Fruit fly (Drosophila melanogaster) whole organism, embryonic: Measurements from ENCODE around the gene CG42542.

Experiments
- Adf1 ChIP-seq: fragments of 200-800 bp; sonication (Bioruptor generic); IDR thresholded peaks from 2 replicates; pipeline ENCODE4 v1.3.6; 2022; ENCODE audit warnings: missing biosample characterization, missing genetic modification characterization
- Asciz ChIP-seq: fragments of 200-800 bp; sonication (Bioruptor generic); optimal IDR thresholded peaks from 2 replicates; lab custom pipeline; 2017; ENCODE audit warnings: missing biosample characterization, mild to moderate bottlenecking, missing genetic modification characterization, missing genetic modification reagents
- B-H1 ChIP-seq: fragments of 200-800 bp; sonication (Bioruptor generic); IDR thresholded peaks from 3 replicates; pipeline ENCODE4 v1.3.6; 2022; ENCODE audit warnings: missing biosample characterization, missing genetic modification characterization
- CG12219 ChIP-seq: fragments of 200-800 bp; sonication (Bioruptor generic); optimal IDR thresholded peaks from 3 replicates; lab custom pipeline; 2018; ENCODE audit warnings: missing biosample characterization, mild to moderate bottlenecking, missing genetic modification characterization
- CG12769 ChIP-seq: fragments of 200-800 bp; sonication (Bioruptor generic); optimal IDR thresholded peaks from 2 replicates; lab custom pipeline; 2019; ENCODE audit warnings: missing biosample characterization, mild to moderate bottlenecking, missing genetic modification characterization, moderate library complexity
- CG12942 ChIP-seq: fragments of 200-800 bp; sonication (Bioruptor generic); optimal IDR thresholded peaks from 3 replicates; lab custom pipeline; 2016; ENCODE audit warnings: missing biosample characterization, missing genetic modification characterization
- CG15696 ChIP-seq: fragments of 200-800 bp; sonication (Bioruptor generic); optimal IDR thresholded peaks from 2 replicates; lab custom pipeline; 2019; ENCODE audit warnings: missing biosample characterization, mild to moderate bottlenecking, missing genetic modification characterization, moderate library complexity
- CG18764 ChIP-seq: fragments of 200-800 bp; sonication (Bioruptor generic); optimal IDR thresholded peaks from 3 replicates; lab custom pipeline; 2016; ENCODE audit warnings: missing biosample characterization, missing genetic modification characterization
- CG34224 ChIP-seq: fragments of 200-800 bp; sonication (Bioruptor generic); IDR thresholded peaks from 3 replicates; pipeline ENCODE4 v1.3.6; 2022; ENCODE audit warnings: missing biosample characterization, missing genetic modification characterization; ENCODE audit not compliant: partially characterized antibody
- CG4424 ChIP-seq: fragments of 200-800 bp; sonication (Bioruptor generic); optimal IDR thresholded peaks from 3 replicates; lab custom pipeline; 2016; ENCODE audit warnings: missing biosample characterization, missing genetic modification characterization
- CG4730 ChIP-seq: fragments of 200-800 bp; sonication (Bioruptor generic); IDR thresholded peaks from 2 replicates; pipeline ENCODE4 v1.3.6; 2022; ENCODE audit warnings: missing biosample characterization, missing genetic modification characterization
- CG5245 ChIP-seq: fragments of 200-800 bp; sonication (Bioruptor generic); optimal IDR thresholded peaks from 3 replicates; lab custom pipeline; 2016; ENCODE audit warnings: missing biosample characterization, missing genetic modification characterization
- CG6813 ChIP-seq: fragments of 200-800 bp; sonication (Bioruptor generic); optimal IDR thresholded peaks from 2 replicates; lab custom pipeline; 2017; ENCODE audit warnings: missing biosample characterization, missing genetic modification characterization, mild to moderate bottlenecking, moderate library complexity, missing genetic modification reagents
- CG7839 ChIP-seq: fragments of 200-800 bp; sonication (Bioruptor generic); optimal IDR thresholded peaks from 3 replicates; lab custom pipeline; 2018; ENCODE audit warnings: missing biosample characterization, mild to moderate bottlenecking, missing genetic modification characterization, moderate library complexity
- CG8359 ChIP-seq: fragments of 200-800 bp; sonication (Bioruptor generic); optimal IDR thresholded peaks from 2 replicates; lab custom pipeline; 2017; ENCODE audit warnings: missing biosample characterization, mild to moderate bottlenecking, missing genetic modification characterization, borderline replicate concordance
- Dek ChIP-seq: fragments of 200-800 bp; sonication (Bioruptor generic); optimal IDR thresholded peaks from 3 replicates; lab custom pipeline; 2019; ENCODE audit warnings: missing biosample characterization, mild to moderate bottlenecking, missing genetic modification characterization, moderate library complexity
- Dp ChIP-seq: fragments of 200-800 bp; sonication (Bioruptor generic); optimal IDR thresholded peaks from 2 replicates; lab custom pipeline; 2018; ENCODE audit warnings: missing biosample characterization, mild to moderate bottlenecking, missing genetic modification characterization, moderate library complexity
- Dref ChIP-seq: fragments of 200-800 bp; sonication (Bioruptor generic); IDR thresholded peaks from 2 replicates; pipeline ENCODE4 v1.3.6; 2022; ENCODE audit warnings: missing biosample characterization, missing genetic modification characterization
- H2.0 ChIP-seq: fragments of 200-800 bp; sonication (Bioruptor generic); IDR thresholded peaks from 2 replicates; pipeline ENCODE4 v1.3.6; 2022; ENCODE audit warnings: missing biosample characterization, missing genetic modification characterization
- Hmr ChIP-seq: fragments of 200-800 bp; sonication (Bioruptor generic); optimal IDR thresholded peaks from 3 replicates; lab custom pipeline; 2017; ENCODE audit warnings: mild to moderate bottlenecking, missing biosample characterization, missing genetic modification reagents, missing genetic modification characterization
- Hr3 ChIP-seq: fragments of 200-800 bp; sonication (Bioruptor generic); optimal IDR thresholded peaks from 3 replicates; lab custom pipeline; 2016; ENCODE audit warnings: missing biosample characterization, missing genetic modification characterization
- Hr39 ChIP-seq: fragments of >200 bp; optimal IDR thresholded peaks from 2 replicates; lab custom pipeline; 2017
- Jarid2 ChIP-seq: fragments of 200-800 bp; sonication (Bioruptor generic); optimal IDR thresholded peaks from 3 replicates; lab custom pipeline; 2017; ENCODE audit warnings: mild to moderate bottlenecking, missing biosample characterization, missing genetic modification reagents, missing genetic modification characterization
- Nf-YA ChIP-seq: fragments of 200-800 bp; sonication (Bioruptor generic); IDR thresholded peaks from 2 replicates; pipeline ENCODE4 v1.3.6; 2022; ENCODE audit warnings: missing biosample characterization, missing genetic modification characterization
- Nf-YB ChIP-seq: fragments of 200-800 bp; sonication (Bioruptor generic); optimal IDR thresholded peaks from 3 replicates; lab custom pipeline; 2019; ENCODE audit warnings: missing biosample characterization, mild to moderate bottlenecking, missing genetic modification characterization, moderate library complexity
- Ssrp ChIP-seq: fragments of 200-800 bp; sonication (Bioruptor generic); optimal IDR thresholded peaks from 2 replicates; lab custom pipeline; 2018; ENCODE audit warnings: missing biosample characterization, mild to moderate bottlenecking, missing genetic modification characterization, moderate library complexity
- Xrp1 ChIP-seq: fragments of 200-800 bp; sonication (Bioruptor generic); IDR thresholded peaks from 2 replicates; pipeline ENCODE4 v1.3.6; 2022; ENCODE audit warnings: missing biosample characterization, missing genetic modification characterization
- ash1 ChIP-seq: fragments of 200-800 bp; sonication (Bioruptor generic); optimal IDR thresholded peaks from 2 replicates; lab custom pipeline; 2018; ENCODE audit warnings: missing biosample characterization, mild to moderate bottlenecking, missing genetic modification characterization
- bcd ChIP-seq: fragments of 200-800 bp; sonication (Bioruptor generic); optimal IDR thresholded peaks from 2 replicates; lab custom pipeline; 2017; ENCODE audit warnings: missing biosample characterization, mild to moderate bottlenecking, missing genetic modification characterization
- br ChIP-seq: fragments of >200 bp; optimal IDR thresholded peaks from 2 replicates; lab custom pipeline; 2017
- cas ChIP-seq: fragments of 200-800 bp; sonication (Bioruptor generic); IDR thresholded peaks from 2 replicates; pipeline ENCODE4 v1.3.6; 2022; ENCODE audit warnings: missing biosample characterization, missing genetic modification characterization
- corto ChIP-seq: fragments of 200-800 bp; sonication (Bioruptor generic); optimal IDR thresholded peaks from 2 replicates; lab custom pipeline; 2016; ENCODE audit warnings: missing biosample characterization, mild to moderate bottlenecking, missing genetic modification characterization, moderate library complexity
- fd102C ChIP-seq: fragments of 200-800 bp; sonication (Bioruptor generic); optimal IDR thresholded peaks from 2 replicates; lab custom pipeline; 2018; ENCODE audit warnings: missing biosample characterization, mild to moderate bottlenecking, missing genetic modification characterization, moderate library complexity
- ftz-f1 ChIP-seq: fragments of 200-800 bp; sonication (Bioruptor generic); optimal IDR thresholded peaks from 2 replicates; lab custom pipeline; 2016; ENCODE audit warnings: missing biosample characterization, missing genetic modification characterization
- fu2 ChIP-seq: fragments of 200-800 bp; sonication (Bioruptor generic); optimal IDR thresholded peaks from 2 replicates; lab custom pipeline; 2016; ENCODE audit warnings: missing biosample characterization, missing genetic modification characterization
- gcm ChIP-seq: fragments of 200-800 bp; sonication (Bioruptor generic); optimal IDR thresholded peaks from 2 replicates; lab custom pipeline; 2019; ENCODE audit warnings: missing biosample characterization, mild to moderate bottlenecking, missing genetic modification characterization, moderate library complexity
- hkb ChIP-seq, 2 experiments: fragments of 200-800 bp in 1 of 2; fragments of >200 bp in 1 of 2; sonication (Bioruptor generic) in 1 of 2; IDR thresholded peaks in 1 of 2; optimal IDR thresholded peaks in 1 of 2; 2 replicates each; pipeline versions ENCODE4 v1.3.6 to Lab custom; 2017 to 2022; ENCODE audit warnings: missing biosample characterization in 1 of 2, missing genetic modification characterization in 1 of 2
- knrl ChIP-seq: fragments of 200-800 bp; sonication (Bioruptor generic); IDR thresholded peaks from 3 replicates; pipeline ENCODE4 v1.3.6; 2022; ENCODE audit warnings: missing biosample characterization, missing genetic modification characterization; ENCODE audit not compliant: partially characterized antibody
- lbe ChIP-seq: fragments of 200-800 bp; sonication (Bioruptor generic); optimal IDR thresholded peaks from 2 replicates; lab custom pipeline; 2016; ENCODE audit warnings: missing biosample characterization, mild to moderate bottlenecking, missing genetic modification characterization
- luna ChIP-seq: fragments of 200-800 bp; sonication (Bioruptor generic); optimal IDR thresholded peaks from 2 replicates; lab custom pipeline; 2016; ENCODE audit warnings: missing biosample characterization, missing genetic modification characterization
- oc ChIP-seq: fragments of 200-800 bp; sonication (Bioruptor generic); optimal IDR thresholded peaks from 2 replicates; lab custom pipeline; 2018; ENCODE audit warnings: missing biosample characterization, mild to moderate bottlenecking, missing genetic modification characterization, moderate library complexity
- odd ChIP-seq: fragments of 200-800 bp; sonication (Bioruptor generic); optimal IDR thresholded peaks from 2 replicates; lab custom pipeline; 2017; ENCODE audit warnings: missing biosample characterization, mild to moderate bottlenecking, missing genetic modification characterization
- peb ChIP-seq: fragments of 200-800 bp; sonication (Bioruptor generic); IDR thresholded peaks from 2 replicates; pipeline ENCODE4 v1.3.6; 2022; ENCODE audit warnings: missing biosample characterization, missing genetic modification characterization
- row ChIP-seq: fragments of 200-800 bp; sonication (Bioruptor generic); IDR thresholded peaks from 3 replicates; pipeline ENCODE4 v1.3.6; 2022; ENCODE audit warnings: missing biosample characterization, missing genetic modification characterization
- sd ChIP-seq: fragments of 200-800 bp; sonication (Bioruptor generic); optimal IDR thresholded peaks from 3 replicates; lab custom pipeline; 2018; ENCODE audit warnings: missing biosample characterization, mild to moderate bottlenecking, missing genetic modification characterization, moderate library complexity
- tio ChIP-seq: fragments of 200-800 bp; sonication (Bioruptor generic); optimal IDR thresholded peaks from 2 replicates; lab custom pipeline; 2017; ENCODE audit warnings: missing biosample characterization, missing genetic modification characterization, inconsistent platforms
- tx ChIP-seq: fragments of 200-800 bp; sonication (Bioruptor generic); optimal IDR thresholded peaks from 2 replicates; lab custom pipeline; 2016; ENCODE audit warnings: missing biosample characterization, missing genetic modification characterization
- usp ChIP-seq: fragments of >200 bp; optimal IDR thresholded peaks from 2 replicates; lab custom pipeline; 2017; ENCODE audit warnings: missing biosample characterization, missing genetic modification characterization
- zfh1 ChIP-seq: fragments of 200-800 bp; sonication (Bioruptor generic); IDR thresholded peaks from 3 replicates; pipeline ENCODE4 v1.3.6; 2022; ENCODE audit warnings: missing biosample characterization, missing genetic modification characterization

Gene CG42542

DNA sequence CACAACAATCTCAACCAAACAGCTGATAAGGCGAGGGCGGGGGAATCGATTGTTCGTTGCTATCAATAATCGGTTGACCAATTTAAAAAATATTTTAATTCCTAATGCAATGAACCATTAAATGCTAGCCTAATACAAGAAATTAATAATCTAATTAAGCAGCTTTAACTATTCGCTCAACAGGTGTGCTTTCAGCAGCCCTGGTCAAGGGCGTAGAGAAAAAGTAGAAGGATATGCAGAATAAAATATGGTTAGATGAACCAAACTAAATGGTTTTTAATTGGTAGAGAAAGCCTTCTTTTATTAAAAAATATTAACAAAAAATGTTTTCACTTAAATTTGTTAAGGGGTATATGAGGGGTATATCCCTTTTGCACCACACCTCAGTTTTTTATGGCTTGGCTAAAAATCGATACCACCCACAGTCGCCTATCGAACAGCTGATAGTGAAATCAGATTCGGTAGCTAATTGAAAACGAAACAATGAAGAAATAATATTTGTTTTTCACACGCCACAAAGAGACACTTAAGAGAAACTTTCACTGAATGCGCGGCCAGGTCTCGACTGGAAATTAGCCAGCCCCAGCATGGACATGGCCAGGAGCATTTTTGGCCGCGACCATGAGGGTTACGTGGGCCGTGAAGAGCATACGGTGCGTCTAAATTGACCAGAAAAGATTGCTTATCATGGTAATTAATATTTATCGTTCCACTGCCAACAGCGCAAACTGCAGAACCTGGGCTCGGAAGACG, 22.6 kb downstream of the CG42542 start, which contains the start of the genes SIDL and CG12241 (continued):
- TF ChIP-seq Asciz (GFP tag; lab: Kevin White, UChicago), result no peak
- no peak for TF ChIP-seq oc (tag; lab: Kevin White, UChicago)
- TF ChIP-seq CG15696 (tag; lab: Kevin White, UChicago), result peak; percentile 39
- peak; percentile 21; the same call in 1 of the 3 replicates for TF ChIP-seq CG34224 (GFP tag; lab: Robert Waterston, UW)
- TF ChIP-seq odd (GFP tag; lab: Kevin White, UChicago), result no peak
- peak; percentile 84 for TF ChIP-seq Nf-YA (GFP tag; lab: Robert Waterston, UW)
- peak; percentile 46 for TF ChIP-seq gcm (GFP tag; lab: Kevin White, UChicago)
- 0 out of 2 replicates have a peak, but pooled peaks have one; percentile 13 for TF ChIP-seq H2.0 (GFP tag; lab: Robert Waterston, UW)
- TF ChIP-seq Hr3, result peak; percentile 70
- peak; percentile 94 for TF ChIP-seq zfh1 (GFP tag; lab: Robert Waterston, UW)
- no peak for TF ChIP-seq CG12219 (GFP tag; lab: Kevin White, UChicago)
- no peak for TF ChIP-seq usp (GFP tag; lab: Kevin White, UChicago)
- TF ChIP-seq tio (GFP tag; lab: Kevin White, UChicago), result no peak
- peak; percentile 92 for TF ChIP-seq CG4730 (GFP tag; lab: Robert Waterston, UW)
- TF ChIP-seq row (GFP tag; lab: Robert Waterston, UW), result peak; percentile 76
- TF ChIP-seq lbe (GFP tag; lab: Kevin White, UChicago), result peak; percentile 79
- TF ChIP-seq ash1, result no peak
- peak; percentile 89 for TF ChIP-seq Xrp1 (GFP tag; lab: Robert Waterston, UW)
- TF ChIP-seq CG12769, result no peak
- peak; percentile 19 for TF ChIP-seq fu2 (GFP tag; lab: Kevin White, UChicago)
- TF ChIP-seq fd102C (GFP tag; lab: Kevin White, UChicago), result no peak
- TF ChIP-seq CG4424 (GFP tag; lab: Kevin White, UChicago), result peak; percentile 79
- no peak for TF ChIP-seq Hmr
- TF ChIP-seq tx, result peak; percentile 25
- TF ChIP-seq corto (GFP tag; lab: Kevin White, UChicago), result no peak
- TF ChIP-seq hkb (optimal IDR thresholded peaks at IDR 0.05; lab: Kevin White, UChicago), result no peak
- peak; percentile 93 for TF ChIP-seq hkb (GFP tag; IDR thresholded peaks at IDR 0.05; lab: Robert Waterston, UW)
- TF ChIP-seq peb (GFP tag; lab: Robert Waterston, UW), result peak; percentile 80
- TF ChIP-seq Adf1 (GFP tag; lab: Robert Waterston, UW), result peak; percentile 23; the same call in 1 of the 2 replicates
- TF ChIP-seq Hr39 (lab: Kevin White, UChicago), result no peak
- TF ChIP-seq Ssrp (tag; lab: Kevin White, UChicago), result peak; percentile 12
- TF ChIP-seq CG8359 (GFP tag; lab: Kevin White, UChicago), result no peak
- TF ChIP-seq bcd (GFP tag; lab: Kevin White, UChicago), result peak; percentile 87
- peak; percentile 48 for TF ChIP-seq CG5245 (GFP tag; lab: Kevin White, UChicago)
- TF ChIP-seq CG18764 (GFP tag; lab: Kevin White, UChicago), result peak; percentile 64
- peak; percentile 60 for TF ChIP-seq ftz-f1 (GFP tag; lab: Kevin White, UChicago)
- TF ChIP-seq Dref (GFP tag; lab: Robert Waterston, UW), result peak; percentile 68
- TF ChIP-seq br (lab: Kevin White, UChicago), result no peak
- TF ChIP-seq Jarid2, result no peak
- no peak for TF ChIP-seq CG7839
- TF ChIP-seq cas, result peak; percentile 82
- TF ChIP-seq sd (tag; lab: Kevin White, UChicago), result no peak
- TF ChIP-seq Dp (GFP tag; lab: Kevin White, UChicago), result peak; percentile 54
- peak; percentile 79 for TF ChIP-seq Dek
- TF ChIP-seq knrl (GFP tag; lab: Robert Waterston, UW), result peak; percentile 16; the same call in 1 of the 3 replicates
- TF ChIP-seq B-H1 (GFP tag; lab: Robert Waterston, UW), result peak; percentile 93
- TF ChIP-seq CG12942 (GFP tag; lab: Kevin White, UChicago), result peak; percentile 40
- no peak for TF ChIP-seq Nf-YB (GFP tag; lab: Kevin White, UChicago)
- TF ChIP-seq CG6813, result no peak
- TF ChIP-seq luna (GFP tag; lab: Kevin White, UChicago), result peak; percentile 75
